Worm (Caenorhabditis elegans): Measurements from ENCODE around the gene F44D12.6.

The F44D12.6 gene

ce11 chrIV:9998487-9999218 is 34.5 kb upstream of the F44D12.6 start, which contains the start of gene pyp-1 (continued):
- no peak for TF ChIP-seq Y5F2A.4 (GFP tag; optimal IDR thresholded peaks at IDR 0.05)
- TF ChIP-seq R02D3.7 (tag; optimal IDR thresholded peaks at IDR 0.05) = no peak
- no peak for TF ChIP-seq F10B5.3 (tag; optimal IDR thresholded peaks at IDR 0.05)
- TF ChIP-seq mxl-2 (GFP tag; conservative IDR thresholded peaks at IDR 0.05) = no peak
- no peak for TF ChIP-seq unc-39 (tag; optimal IDR thresholded peaks at IDR 0.05)
- no peak for TF ChIP-seq Y75B8A.6 (GFP tag; IDR thresholded peaks at IDR 0.05)
- TF ChIP-seq snpc-4 (tag; optimal IDR thresholded peaks at IDR 0.05) = no peak
- TF ChIP-seq nhr-42 (GFP tag; IDR thresholded peaks at IDR 0.05) = no peak
- no peak for TF ChIP-seq T20F7.1 (GFP tag; optimal IDR thresholded peaks at IDR 0.05)
- TF ChIP-seq madf-5 (GFP tag; IDR thresholded peaks at IDR 0.05) = no peak
- no peak for TF ChIP-seq unc-62 (GFP tag; optimal IDR thresholded peaks at IDR 0.05 in 1 of 2)
- TF ChIP-seq unc-62 (tag; optimal IDR thresholded peaks at IDR 0.05) = no peak
- TF ChIP-seq zip-2 (tag; optimal IDR thresholded peaks at IDR 0.05) = no peak
- TF ChIP-seq F26F4.8 (GFP tag; conservative IDR thresholded peaks at IDR 0.05) = no peak
- peak; percentile 5 for TF ChIP-seq dpl-1 (GFP tag; optimal IDR thresholded peaks at IDR 0.05)
- no peak for TF ChIP-seq sdz-12 (GFP tag; optimal IDR thresholded peaks at IDR 0.05)
- TF ChIP-seq aha-1 (tag) = no peak
- no peak for TF ChIP-seq T26A8.4 (GFP tag; IDR thresholded peaks at IDR 0.05)
- TF ChIP-seq nhr-76 (tag; optimal IDR thresholded peaks at IDR 0.05) = no peak
- TF ChIP-seq mes-2 (tag; optimal IDR thresholded peaks at IDR 0.05; ENCODE audit: poor library complexity, severe bottlenecking) = peak; percentile 40
- TF ChIP-seq ces-1 (GFP tag; optimal IDR thresholded peaks at IDR 0.05) = no peak
- TF ChIP-seq ZK546.5 (tag; optimal IDR thresholded peaks at IDR 0.05) = no peak
- TF ChIP-seq nhr-28 (tag; optimal IDR thresholded peaks at IDR 0.05) = peak; percentile 67
- peak; percentile 9 for TF ChIP-seq mep-1 (tag; optimal IDR thresholded peaks at IDR 0.05)
- TF ChIP-seq spr-3 (GFP tag; optimal IDR thresholded peaks at IDR 0.05) = no peak
- TF ChIP-seq nhr-41 (GFP tag; IDR thresholded peaks at IDR 0.05) = no peak
- TF ChIP-seq ceh-44 (GFP tag; IDR thresholded peaks at IDR 0.05) = no peak
- no peak for TF ChIP-seq F44E2.7 (GFP tag; IDR thresholded peaks at IDR 0.05)
- no peak for TF ChIP-seq aly-2 (tag; optimal IDR thresholded peaks at IDR 0.05)
- TF ChIP-seq nhr-6 (tag; optimal IDR thresholded peaks at IDR 0.05) = no peak
- no peak for TF ChIP-seq cey-2 (tag; optimal IDR thresholded peaks at IDR 0.05; ENCODE audit: borderline replicate concordance, insufficient read depth)
- no peak for TF ChIP-seq F49E8.2 (tag; optimal IDR thresholded peaks at IDR 0.05; ENCODE audit: borderline replicate concordance)
- peak in 1 of 2 experiments; percentile 68 for TF ChIP-seq daf-16 (GFP tag; optimal IDR thresholded peaks at IDR 0.05)
- peak; percentile 92 for TF ChIP-seq daf-16 (tag; optimal IDR thresholded peaks at IDR 0.05)
- peak; percentile 30 for TF ChIP-seq nhr-11 (tag; optimal IDR thresholded peaks at IDR 0.05)
- no peak for TF ChIP-seq tra-1 (GFP tag; IDR thresholded peaks at IDR 0.05)
- TF ChIP-seq lin-29 (GFP tag; IDR thresholded peaks at IDR 0.05) = no peak
- TF ChIP-seq saeg-2 (GFP tag; IDR thresholded peaks at IDR 0.05) = no peak
- TF ChIP-seq mdt-29 (GFP tag; IDR thresholded peaks at IDR 0.05) = 0 out of 2 replicates have a peak, but pooled peaks have one; percentile 12
- no peak for TF ChIP-seq zfp-2 (tag; optimal IDR thresholded peaks at IDR 0.05)
- no peak for TF ChIP-seq nhr-111 (GFP tag; optimal IDR thresholded peaks at IDR 0.05)
- no peak for TF ChIP-seq ztf-7 (tag; optimal IDR thresholded peaks at IDR 0.05)
- TF ChIP-seq dve-1 (tag; optimal IDR thresholded peaks at IDR 0.05; ENCODE audit: insufficient read depth) = peak; percentile 74
- no peak for TF ChIP-seq egl-27 (tag; optimal IDR thresholded peaks at IDR 0.05)
- no peak for TF ChIP-seq ctbp-1 (GFP tag; IDR thresholded peaks at IDR 0.05)
- TF ChIP-seq spr-1 (tag; optimal IDR thresholded peaks at IDR 0.05) = no peak
- no peak for TF ChIP-seq lin-1 (GFP tag; IDR thresholded peaks at IDR 0.05)
- TF ChIP-seq lir-3 (tag; optimal IDR thresholded peaks at IDR 0.05) = no peak
- no peak for TF ChIP-seq ceh-62 (tag; optimal IDR thresholded peaks at IDR 0.05)
- TF ChIP-seq vab-7 (GFP tag; IDR thresholded peaks at IDR 0.05) = no peak
- no peak for TF ChIP-seq tag-97 (GFP tag; IDR thresholded peaks at IDR 0.05)
- peak; percentile 6 for TF ChIP-seq pqm-1 (tag; optimal IDR thresholded peaks at IDR 0.05)

Data from whole organism, L4 larva.